Worm (Caenorhabditis elegans) whole organism, young adult: ENCODE measurements around the gene pitr-2.

Experiments used
- B0261.1 ChIP-seq: sonication (generic microtip); optimal IDR thresholded peaks from 2 replicates; lab custom pipeline; 2016; ENCODE audit warnings: mild to moderate bottlenecking, missing genetic modification characterization, moderate library complexity, missing compliant biosample characterization
- F10E7.11 ChIP-seq: sonication (generic microtip); optimal IDR thresholded peaks from 2 replicates; lab custom pipeline; 2017; ENCODE audit warnings: mild to moderate bottlenecking, missing genetic modification characterization, moderate library complexity, missing compliant biosample characterization
- F55B11.4 ChIP-seq: sonication (generic microtip); optimal IDR thresholded peaks from 2 replicates; lab custom pipeline; 2016; ENCODE audit warnings: missing compliant biosample characterization, missing genetic modification characterization, borderline replicate concordance; ENCODE audit not compliant: insufficient read depth
- Y53G8AR.9 ChIP-seq: fragments of 200-800 bp; sonication (Bioruptor generic); conservative IDR thresholded peaks from 2 replicates; pipeline ENCODE4 v1.3.6; 2022; ENCODE audit warnings: missing genetic modification reagents, missing genetic modification characterization, missing compliant biosample characterization
- Y67H2A.10 ChIP-seq: fragments of 200-800 bp; sonication (Bioruptor generic); conservative IDR thresholded peaks from 2 replicates; pipeline ENCODE4 v1.3.6; 2022; ENCODE audit warnings: missing genetic modification reagents, missing genetic modification characterization, missing compliant biosample characterization
- ZK185.1 ChIP-seq: sonication (generic microtip); optimal IDR thresholded peaks from 2 replicates; lab custom pipeline; 2016; ENCODE audit warnings: mild to moderate bottlenecking, missing genetic modification characterization, missing compliant biosample characterization; ENCODE audit not compliant: poor library complexity, severe bottlenecking
- aptf-2 ChIP-seq: fragments of 200-800 bp; sonication (Bioruptor generic); conservative IDR thresholded peaks from 2 replicates; pipeline ENCODE4 v1.3.6; 2022; ENCODE audit warnings: missing genetic modification reagents, missing genetic modification characterization, missing compliant biosample characterization
- athp-1 ChIP-seq: sonication (generic microtip); optimal IDR thresholded peaks from 2 replicates; lab custom pipeline; 2017; ENCODE audit warnings: mild to moderate bottlenecking, missing genetic modification characterization, missing compliant biosample characterization
- attf-3 ChIP-seq: fragments of 200-800 bp; sonication (Bioruptor generic); conservative IDR thresholded peaks from 2 replicates; pipeline ENCODE4 v1.3.6; 2022; ENCODE audit warnings: missing genetic modification reagents, missing genetic modification characterization, missing compliant biosample characterization
- attf-6 ChIP-seq: fragments of 200-800 bp; sonication (Bioruptor generic); IDR thresholded peaks from 2 replicates; pipeline ENCODE4 v1.3.6; 2022; ENCODE audit warnings: missing genetic modification reagents, missing genetic modification characterization, missing compliant biosample characterization
- cebp-1 ChIP-seq, 2 experiments: fragments of 200-800 bp in 1 of 2; sonication (Bioruptor generic) in 1 of 2; sonication (generic microtip) in 1 of 2; IDR thresholded peaks in 1 of 2; optimal IDR thresholded peaks in 1 of 2; 2 replicates each; pipeline versions ENCODE4 v1.3.6 to Lab custom; 2017 to 2022; ENCODE audit warnings: missing compliant biosample characterization in 2 of 2, missing genetic modification characterization in 2 of 2, mild to moderate bottlenecking in 1 of 2, missing genetic modification reagents in 1 of 2, moderate library complexity in 1 of 2
- ceh-27 ChIP-seq: fragments of 200-800 bp; sonication (Bioruptor generic); optimal IDR thresholded peaks from 2 replicates; lab custom pipeline; 2018; ENCODE audit warnings: mild to moderate bottlenecking, missing genetic modification characterization, moderate library complexity, missing compliant biosample characterization
- ceh-58 ChIP-seq: fragments of 200-800 bp; sonication (Bioruptor generic); IDR thresholded peaks from 2 replicates; pipeline ENCODE4 v1.3.6; 2022; ENCODE audit warnings: missing genetic modification characterization, missing compliant biosample characterization
- dpff-1 ChIP-seq: sonication (generic microtip); optimal IDR thresholded peaks from 2 replicates; lab custom pipeline; 2017; ENCODE audit warnings: mild to moderate bottlenecking, missing genetic modification characterization, missing compliant biosample characterization
- egrh-3 ChIP-seq: fragments of 200-800 bp; sonication (Bioruptor generic); IDR thresholded peaks from 2 replicates; pipeline ENCODE4 v1.3.6; 2022; ENCODE audit warnings: missing genetic modification reagents, missing genetic modification characterization, missing compliant biosample characterization
- ekl-4 ChIP-seq: fragments of 200-800 bp; sonication (Bioruptor generic); IDR thresholded peaks from 2 replicates; pipeline ENCODE4 v1.3.6; 2022; ENCODE audit warnings: missing genetic modification reagents, missing genetic modification characterization, missing compliant biosample characterization
- lin-35 ChIP-seq, 3 experiments: fragments of 150-350 bp in 2 of 3; sonication (generic microtip) in 1 of 3; optimal IDR thresholded peaks; 2 replicates each; lab custom pipeline; 2014 to 2018; ENCODE audit warnings: missing biosample characterization in 3 of 3, missing genetic modification characterization in 3 of 3, missing genetic modification reagents in 3 of 3
- lir-1 ChIP-seq: fragments of 200-800 bp; sonication (Bioruptor generic); conservative IDR thresholded peaks from 2 replicates; pipeline ENCODE4 v1.3.6; 2022; ENCODE audit warnings: missing genetic modification reagents, missing genetic modification characterization, missing compliant biosample characterization
- lsl-1 ChIP-seq: fragments of 200-800 bp; sonication (Bioruptor generic); optimal IDR thresholded peaks from 2 replicates; lab custom pipeline; 2018; ENCODE audit warnings: mild to moderate bottlenecking, missing genetic modification characterization, moderate library complexity, missing compliant biosample characterization
- madf-6 ChIP-seq: fragments of 200-800 bp; sonication (Bioruptor generic); IDR thresholded peaks from 2 replicates; pipeline ENCODE4 v1.3.6; 2022; ENCODE audit warnings: missing genetic modification reagents, missing genetic modification characterization, missing compliant biosample characterization
- nfya-2 ChIP-seq: fragments of 200-800 bp; sonication (Bioruptor generic); IDR thresholded peaks from 2 replicates; pipeline ENCODE4 v1.3.6; 2022; ENCODE audit warnings: missing genetic modification reagents, missing genetic modification characterization, missing compliant biosample characterization
- pbrm-1 ChIP-seq: fragments of 200-800 bp; sonication (Bioruptor generic); IDR thresholded peaks from 2 replicates; pipeline ENCODE4 v1.3.6; 2022; ENCODE audit warnings: missing genetic modification reagents, missing genetic modification characterization, missing compliant biosample characterization
- rcor-1 ChIP-seq: fragments of 200-800 bp; sonication (Bioruptor generic); IDR thresholded peaks from 2 replicates; pipeline ENCODE4 v1.3.6; 2022; ENCODE audit warnings: missing genetic modification reagents, missing genetic modification characterization, missing compliant biosample characterization
- rec-8 ChIP-seq, 2 experiments: sonication (generic microtip); optimal IDR thresholded peaks; 2 replicates each; lab custom pipeline; 2016; ENCODE audit warnings: mild to moderate bottlenecking in 2 of 2, missing genetic modification characterization in 2 of 2, missing genetic modification reagents in 2 of 2, missing genotype in 2 of 2, missing biosample characterization in 1 of 2, missing compliant biosample characterization in 1 of 2, moderate library complexity in 1 of 2
- rpc-1 ChIP-seq, 2 experiments: fragments of 150-350 bp in 1 of 2; sonication (generic microtip) in 1 of 2; optimal IDR thresholded peaks; 2 replicates each; lab custom pipeline; 2014 to 2018; ENCODE audit warnings: missing biosample characterization in 1 of 2, missing genetic modification characterization in 1 of 2, missing genetic modification reagents in 1 of 2, missing genotype in 1 of 2
- snpc-4 ChIP-seq, 5 experiments: fragments of 150-350 bp in 1 of 5; sonication (generic microtip) in 4 of 5; optimal IDR thresholded peaks; 2 replicates each; lab custom pipeline; 2014 to 2018; ENCODE audit warnings: missing genetic modification characterization in 5 of 5, missing biosample characterization in 3 of 5, antibody characterized with exemption in 2 of 5, mild to moderate bottlenecking in 2 of 5, missing compliant biosample characterization in 2 of 5, missing genotype in 2 of 5, moderate library complexity in 2 of 5, missing genetic modification reagents in 1 of 5
- somi-1 ChIP-seq: fragments of 200-800 bp; sonication (Bioruptor generic); optimal IDR thresholded peaks from 2 replicates; lab custom pipeline; 2018; ENCODE audit warnings: mild to moderate bottlenecking, missing genetic modification characterization, missing compliant biosample characterization
- tbx-9 ChIP-seq: sonication (generic microtip); optimal IDR thresholded peaks from 2 replicates; lab custom pipeline; 2016; ENCODE audit warnings: borderline replicate concordance, missing genetic modification characterization, inconsistent platforms, missing compliant biosample characterization
- tlf-1 ChIP-seq: fragments of 200-800 bp; sonication (Bioruptor generic); optimal IDR thresholded peaks from 2 replicates; lab custom pipeline; 2018; ENCODE audit warnings: mild to moderate bottlenecking, missing genetic modification characterization, missing compliant biosample characterization
- unc-130 ChIP-seq: sonication (generic microtip); optimal IDR thresholded peaks from 2 replicates; lab custom pipeline; 2016; ENCODE audit warnings: missing genetic modification reagents, missing genetic modification characterization, missing compliant biosample characterization
- zfh-2 ChIP-seq: fragments of 200-800 bp; sonication (Bioruptor generic); conservative IDR thresholded peaks from 2 replicates; pipeline ENCODE4 v1.3.6; 2022; ENCODE audit warnings: missing genetic modification reagents, missing genetic modification characterization, missing compliant biosample characterization
- zim-3 ChIP-seq: sonication (generic microtip); optimal IDR thresholded peaks from 2 replicates; lab custom pipeline; 2017; ENCODE audit warnings: mild to moderate bottlenecking, missing genetic modification characterization, moderate library complexity, missing compliant biosample characterization
- ztf-22 ChIP-seq: fragments of 200-800 bp; sonication (Bioruptor generic); optimal IDR thresholded peaks from 2 replicates; lab custom pipeline; 2018; ENCODE audit warnings: mild to moderate bottlenecking, missing genetic modification characterization, moderate library complexity, missing compliant biosample characterization
- ztf-25 ChIP-seq: fragments of 200-800 bp; sonication (Bioruptor generic); IDR thresholded peaks from 2 replicates; pipeline ENCODE4 v1.3.6; 2022; ENCODE audit warnings: missing genetic modification reagents, missing genetic modification characterization, missing compliant biosample characterization
- ztf-26 ChIP-seq: sonication (generic microtip); optimal IDR thresholded peaks from 2 replicates; lab custom pipeline; 2017; ENCODE audit warnings: missing genetic modification characterization, missing compliant biosample characterization

Gene pitr-2

ce11 chrV:9157597-9157996 is 20.1 kb upstream of the pitr-2 start:
- no peak for TF ChIP-seq pbrm-1 (GFP tag; lab: Robert Waterston, UW)
- no peak for TF ChIP-seq somi-1 (GFP tag; lab: Kevin White, UChicago)
- TF ChIP-seq rec-8 (tag; optimal IDR thresholded peaks at IDR 0.05; lab: Kevin White, UChicago) = no peak
- TF ChIP-seq tlf-1 (GFP tag; lab: Kevin White, UChicago) = no peak
- no peak for TF ChIP-seq ZK185.1 (tag; lab: Kevin White, UChicago)
- TF ChIP-seq lin-35 (GFP tag; optimal IDR thresholded peaks at IDR 0.05; lab: Kevin White, UChicago) = no peak
- no peak for TF ChIP-seq lsl-1 (GFP tag; lab: Kevin White, UChicago)
- no peak for TF ChIP-seq B0261.1 (tag; lab: Kevin White, UChicago)
- TF ChIP-seq ceh-58 = no peak
- TF ChIP-seq ztf-25 = no peak
- TF ChIP-seq attf-3 = no peak
- TF ChIP-seq snpc-4 (GFP tag; optimal IDR thresholded peaks at IDR 0.05; lab: Kevin White, UChicago) = no peak
- no peak for TF ChIP-seq snpc-4 (tag; optimal IDR thresholded peaks at IDR 0.05; lab: Kevin White, UChicago)
- no peak for TF ChIP-seq tbx-9 (tag; lab: Kevin White, UChicago)
- no peak for TF ChIP-seq attf-6 (GFP tag; lab: Robert Waterston, UW)
- no peak for TF ChIP-seq unc-130
- TF ChIP-seq dpff-1 = no peak
- no peak for TF ChIP-seq aptf-2 (GFP tag; lab: Robert Waterston, UW)

DNA sequence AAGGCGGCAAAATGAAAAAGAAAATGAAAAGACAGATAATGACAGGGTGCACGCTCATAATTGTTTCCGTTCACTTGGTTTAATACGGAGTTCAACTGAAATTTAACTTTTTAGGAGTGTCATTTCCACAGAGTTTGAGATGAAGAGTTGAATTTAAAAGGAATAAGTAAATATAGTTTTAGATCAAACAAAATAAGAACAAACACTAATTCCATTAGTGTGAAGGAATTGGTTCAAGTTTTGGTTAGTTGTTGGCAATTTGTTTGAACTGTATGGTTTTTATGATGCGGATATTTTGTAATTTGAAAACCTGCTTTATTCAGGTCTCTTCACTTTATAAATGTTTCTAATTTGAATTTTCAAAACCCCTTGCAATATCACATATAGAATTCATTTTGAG is 19.2 kb upstream of the pitr-2 start, which contains the start of gene B0222.15:
TSS of gene B0222.15 (minus strand) at position 101 of the 400 bp plus-strand sequence.
- no peak for TF ChIP-seq F10E7.11 (tag; lab: Kevin White, UChicago)
- TF ChIP-seq madf-6 (GFP tag; lab: Robert Waterston, UW) = no peak
- TF ChIP-seq zfh-2 = no peak
- no peak for TF ChIP-seq rpc-1 (optimal IDR thresholded peaks at IDR 0.05; lab: Kevin White, UChicago)
- no peak for TF ChIP-seq rpc-1 (tag; optimal IDR thresholded peaks at IDR 0.05; lab: Kevin White, UChicago)

DNA sequence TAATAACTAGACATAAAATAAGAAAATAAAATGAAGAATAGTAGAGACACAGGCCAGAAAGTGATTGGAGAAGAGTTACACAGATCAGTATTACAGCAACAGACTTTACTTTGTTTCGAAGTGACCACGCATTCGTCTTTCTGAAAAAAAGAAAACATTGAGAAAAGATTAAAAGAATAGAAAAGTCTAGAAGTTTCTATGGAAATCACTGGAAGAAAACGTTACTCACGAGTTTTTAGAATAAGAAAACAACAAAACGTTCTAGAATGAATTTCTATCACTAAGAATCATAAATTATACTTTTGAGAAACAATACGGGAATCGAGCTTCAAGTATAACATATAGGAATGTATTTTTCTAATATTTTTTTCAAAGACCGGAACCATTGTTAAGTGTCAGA is 18.1 kb upstream of the pitr-2 start:
- TF ChIP-seq ztf-26 (tag; lab: Kevin White, UChicago) (peak; percentile 5), rcor-1 (no peak)

- no peak for TF ChIP-seq egrh-3 (GFP tag; lab: Robert Waterston, UW)
- TF ChIP-seq lir-1 = no peak
- no peak for TF ChIP-seq ekl-4 (GFP tag; lab: Robert Waterston, UW)
- no peak for TF ChIP-seq dpff-1
- TF ChIP-seq athp-1 (tag; lab: Kevin White, UChicago) = no peak
- no peak for TF ChIP-seq cebp-1 (GFP tag; IDR thresholded peaks at IDR 0.05; lab: Robert Waterston, UW)
- no peak for TF ChIP-seq cebp-1 (tag; optimal IDR thresholded peaks at IDR 0.05; lab: Kevin White, UChicago)
- no peak for TF ChIP-seq Y67H2A.10 (GFP tag; lab: Robert Waterston, UW)
- no peak for TF ChIP-seq ceh-27 (GFP tag; lab: Kevin White, UChicago)
- TF ChIP-seq lin-35 (GFP tag; optimal IDR thresholded peaks at IDR 0.05; lab: Kevin White, UChicago) = no peak
Measured at ce11 chrV:9154772-9155171, 17.3 kb upstream of the pitr-2 start, which contains the start of gene B0222.5. Gene B0222.5 (minus strand): TSS chrV:9154872.

- no peak for TF ChIP-seq nfya-2 (GFP tag; lab: Robert Waterston, UW)
- no peak for TF ChIP-seq F55B11.4 (tag; lab: Kevin White, UChicago)
- TF ChIP-seq zim-3 (tag; lab: Kevin White, UChicago) = no peak
- TF ChIP-seq Y53G8AR.9 (GFP tag; lab: Robert Waterston, UW) = no peak
- TF ChIP-seq zfh-2 = no peak
- no peak for TF ChIP-seq ceh-58
- TF ChIP-seq ztf-22 (GFP tag; lab: Kevin White, UChicago) = no peak
- TF ChIP-seq B0261.1 (tag; lab: Kevin White, UChicago) = no peak
- no peak for TF ChIP-seq Y67H2A.10 (GFP tag; lab: Robert Waterston, UW)
- TF ChIP-seq, all 124 proteins: peak for 0
Measured at ce11 chrV:9152339-9152738, 14.8 kb upstream of the pitr-2 start.
